Fruit fly (Drosophila melanogaster) whole organism, adult: ENCODE results near the gene CG32299.

Experiments used
- CG12768 ChIP-seq: fragments of 200-800 bp; sonication (Bioruptor generic); optimal IDR thresholded peaks from 2 replicates; lab custom pipeline; 2017; ENCODE audit warnings: missing biosample characterization, missing genetic modification characterization, mild to moderate bottlenecking, moderate library complexity, missing genetic modification reagents
- CG14711 ChIP-seq: fragments of 200-800 bp; sonication (Bioruptor generic); optimal IDR thresholded peaks from 2 replicates; lab custom pipeline; 2018; ENCODE audit warnings: missing biosample characterization, mild to moderate bottlenecking, missing genetic modification characterization, moderate library complexity
- cic ChIP-seq: fragments of 200-800 bp; sonication (Bioruptor generic); optimal IDR thresholded peaks from 2 replicates; lab custom pipeline; 2017; ENCODE audit warnings: missing biosample characterization, mild to moderate bottlenecking, missing genetic modification characterization, moderate library complexity
- pad ChIP-seq: fragments of 200-800 bp; sonication (Bioruptor generic); optimal IDR thresholded peaks from 3 replicates; lab custom pipeline; 2017; ENCODE audit warnings: missing biosample characterization, missing genetic modification characterization, mild to moderate bottlenecking, moderate library complexity, missing genetic modification reagents

DNA sequence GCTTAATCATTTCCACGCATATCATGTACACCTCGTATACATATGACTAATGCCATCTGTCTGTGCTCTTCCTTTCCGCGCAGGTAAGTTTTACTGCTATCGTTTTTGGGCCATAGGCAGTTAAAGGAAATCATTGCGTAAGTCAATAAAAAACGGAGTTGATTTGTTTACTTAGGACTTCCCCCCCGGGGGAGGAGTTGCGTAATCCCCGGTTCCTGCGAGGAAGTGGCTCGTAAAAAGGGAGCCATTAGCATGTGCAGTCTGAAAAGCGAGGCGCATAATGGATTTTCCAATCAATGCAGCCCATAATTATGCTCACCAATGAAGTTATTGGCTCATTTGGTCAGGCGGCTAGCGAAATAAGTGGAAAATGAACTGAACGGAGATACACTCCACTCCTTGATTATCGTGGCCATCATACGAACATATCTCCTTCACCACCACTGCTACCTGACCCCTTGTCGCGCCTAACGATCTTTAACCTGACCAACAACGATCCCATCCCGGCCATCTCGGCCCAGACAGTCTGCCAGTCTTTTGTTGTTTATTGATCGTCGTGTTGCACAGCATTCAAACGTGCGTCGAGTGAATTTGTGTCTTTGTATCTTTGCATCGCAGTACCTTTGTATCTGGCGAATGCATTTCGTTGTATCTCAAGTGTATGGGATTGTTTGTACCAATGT lies 5.3 kb downstream of the CG32299 start:
- TF ChIP-seq CG12768 (GFP tag; lab: Kevin White, UChicago) (no peak), pad (GFP tag; lab: Kevin White, UChicago) (no peak), CG14711 (tag; lab: Kevin White, UChicago) (no peak), cic (GFP tag; lab: Kevin White, UChicago) (no peak)
